Worm (Caenorhabditis elegans) whole organism, young adult: ENCODE results near the gene rml-3.

ENCODE experiments used
- ama-1 ChIP-seq, 3 experiments: fragments of 150-350 bp in 1 of 3; sonication (generic microtip) in 2 of 3; optimal IDR thresholded peaks; 2 replicates each; lab custom pipeline; 2014 to 2018; ENCODE audit warnings: missing biosample characterization in 2 of 3, missing genetic modification characterization in 2 of 3, missing genetic modification reagents in 2 of 3
- ceh-79 ChIP-seq: sonication (generic microtip); optimal IDR thresholded peaks from 2 replicates; lab custom pipeline; 2017; ENCODE audit warnings: mild to moderate bottlenecking, missing genetic modification characterization, missing compliant biosample characterization
- nfya-1 ChIP-seq: sonication (generic microtip); optimal IDR thresholded peaks from 2 replicates; lab custom pipeline; 2017; ENCODE audit warnings: antibody characterized with exemption, missing compliant biosample characterization, missing genetic modification characterization, borderline replicate concordance; ENCODE audit not compliant: insufficient read depth
- nhr-90 ChIP-seq: sonication (generic microtip); optimal IDR thresholded peaks from 2 replicates; lab custom pipeline; 2016; ENCODE audit warnings: missing genotype, mild to moderate bottlenecking, missing genetic modification characterization, missing compliant biosample characterization
- tlf-1 ChIP-seq: fragments of 200-800 bp; sonication (Bioruptor generic); optimal IDR thresholded peaks from 2 replicates; lab custom pipeline; 2018; ENCODE audit warnings: mild to moderate bottlenecking, missing genetic modification characterization, missing compliant biosample characterization
- ztf-3 ChIP-seq: fragments of 200-800 bp; sonication (Bioruptor generic); optimal IDR thresholded peaks from 2 replicates; lab custom pipeline; 2018; ENCODE audit warnings: mild to moderate bottlenecking, missing genetic modification characterization, missing compliant biosample characterization

ce11 chrX:6208463-6208862 is 30.4 kb downstream of the rml-3 start, which contains the start of gene C14F11.7:
- TF ChIP-seq ama-1 (optimal IDR thresholded peaks at IDR 0.05; lab: Kevin White, UChicago) (no peak), ama-1 (GFP tag; optimal IDR thresholded peaks at IDR 0.05; lab: Kevin White, UChicago) (no peak), ceh-79 (tag; lab: Kevin White, UChicago) (no peak), nhr-90 (no peak), nfya-1 (tag; lab: Kevin White, UChicago) (no peak), tlf-1 (GFP tag; lab: Kevin White, UChicago) (no peak), ztf-3 (no peak)
